Worm (Caenorhabditis elegans) whole organism, L4 larva: ENCODE data around the gene pkc-3.

Source experiments
- D1046.2 ChIP-seq: fragments of 200-800 bp; sonication (Bioruptor generic); IDR thresholded peaks from 2 replicates; pipeline ENCODE4 v1.3.6; 2022; ENCODE audit warnings: missing genetic modification characterization, missing compliant biosample characterization
- F10B5.3 ChIP-seq: sonication (generic microtip); optimal IDR thresholded peaks from 2 replicates; lab custom pipeline; 2016; ENCODE audit warnings: mild to moderate bottlenecking, missing genetic modification characterization, missing compliant biosample characterization
- F37D6.2 ChIP-seq: sonication (generic microtip); optimal IDR thresholded peaks from 2 replicates; lab custom pipeline; 2016; ENCODE audit warnings: mild to moderate bottlenecking, missing genetic modification characterization, missing compliant biosample characterization
- F49E8.2 ChIP-seq: sonication (generic microtip); optimal IDR thresholded peaks from 2 replicates; lab custom pipeline; 2016; ENCODE audit warnings: missing compliant biosample characterization, mild to moderate bottlenecking, missing genetic modification characterization, borderline replicate concordance
- T20F7.1 ChIP-seq: fragments of 200-800 bp; sonication (Bioruptor generic); optimal IDR thresholded peaks from 2 replicates; lab custom pipeline; 2018; ENCODE audit warnings: mild to moderate bottlenecking, missing genetic modification characterization, missing compliant biosample characterization
- Y48G9A.11 ChIP-seq: fragments of 200-800 bp; sonication (Bioruptor generic); IDR thresholded peaks from 2 replicates; pipeline ENCODE4 v1.3.6; 2022; ENCODE audit warnings: missing genetic modification reagents, missing genetic modification characterization, missing compliant biosample characterization
- Y5F2A.4 ChIP-seq: fragments of 200-800 bp; sonication (Bioruptor generic); optimal IDR thresholded peaks from 2 replicates; lab custom pipeline; 2018; ENCODE audit warnings: mild to moderate bottlenecking, missing genetic modification characterization, missing compliant biosample characterization
- ZK337.2 ChIP-seq: fragments of 200-800 bp; sonication (Bioruptor generic); IDR thresholded peaks from 2 replicates; pipeline ENCODE4 v1.3.6; 2022; ENCODE audit warnings: missing genetic modification reagents, missing genetic modification characterization, missing compliant biosample characterization
- ZK546.5 ChIP-seq, 2 experiments: sonication (generic microtip); optimal IDR thresholded peaks; 2 replicates each; lab custom pipeline; 2017; ENCODE audit warnings: missing biosample characterization in 2 of 2, missing genetic modification characterization in 2 of 2
- aha-1 ChIP-seq: fragments of 150-350 bp; peaks from one replicate; lab custom pipeline; 2014; ENCODE audit warnings: missing biosample characterization, missing genetic modification characterization
- aly-2 ChIP-seq: sonication (generic microtip); optimal IDR thresholded peaks from 2 replicates; lab custom pipeline; 2018; ENCODE audit warnings: missing biosample characterization, missing genetic modification characterization
- ama-1 ChIP-seq: fragments of 150-350 bp; optimal IDR thresholded peaks from 2 replicates; lab custom pipeline; 2014; ENCODE audit warnings: inconsistent platforms, mixed read lengths
- arid-1 ChIP-seq: fragments of 200-800 bp; sonication (Bioruptor generic); conservative IDR thresholded peaks from 2 replicates; pipeline ENCODE4 v1.3.6; 2022; ENCODE audit warnings: missing genetic modification reagents, missing genetic modification characterization, missing compliant biosample characterization
- ceh-28 ChIP-seq: fragments of 150-350 bp; optimal IDR thresholded peaks from 2 replicates; lab custom pipeline; 2014; ENCODE audit warnings: missing biosample characterization, missing genetic modification reagents, missing genetic modification characterization
- ceh-62 ChIP-seq: sonication (generic microtip); optimal IDR thresholded peaks from 2 replicates; lab custom pipeline; 2017; ENCODE audit warnings: missing biosample characterization, missing genetic modification characterization
- ces-1 ChIP-seq: fragments of 150-350 bp; sonication (generic microtip); optimal IDR thresholded peaks from 4 replicates; lab custom pipeline; 2014; ENCODE audit warnings: missing biosample characterization, missing genetic modification reagents, missing genetic modification characterization
- ctbp-1 ChIP-seq: fragments of 200-800 bp; sonication (Bioruptor generic); IDR thresholded peaks from 2 replicates; pipeline ENCODE4 v1.3.6; 2022; ENCODE audit warnings: missing genetic modification reagents, missing genetic modification characterization, missing compliant biosample characterization
- daf-16 ChIP-seq, 3 experiments: sonication (generic microtip); optimal IDR thresholded peaks; 2 replicates each; lab custom pipeline; 2016 to 2017; ENCODE audit warnings: missing genetic modification characterization in 3 of 3, missing genetic modification reagents in 3 of 3, mild to moderate bottlenecking in 2 of 3, missing compliant biosample characterization in 2 of 3, missing biosample characterization in 1 of 3, moderate library complexity in 1 of 3
- dmd-8 ChIP-seq: fragments of 200-800 bp; sonication (Bioruptor generic); IDR thresholded peaks from 2 replicates; pipeline ENCODE4 v1.3.6; 2022; ENCODE audit warnings: missing genetic modification characterization, missing compliant biosample characterization
- dmd-9 ChIP-seq: fragments of 200-800 bp; sonication (Bioruptor generic); IDR thresholded peaks from 2 replicates; pipeline ENCODE4 v1.3.6; 2022; ENCODE audit warnings: missing genetic modification reagents, missing genetic modification characterization, missing compliant biosample characterization
- egl-27 ChIP-seq: sonication (generic microtip); optimal IDR thresholded peaks from 3 replicates; lab custom pipeline; 2017; ENCODE audit warnings: missing biosample characterization, missing genetic modification reagents, missing genetic modification characterization
- fos-1 ChIP-seq: fragments of 150-350 bp; optimal IDR thresholded peaks from 2 replicates; lab custom pipeline; 2014; ENCODE audit warnings: missing biosample characterization, missing genetic modification characterization
- hlh-11 ChIP-seq: fragments of 200-800 bp; sonication (Bioruptor generic); optimal IDR thresholded peaks from 2 replicates; lab custom pipeline; 2018; ENCODE audit warnings: mild to moderate bottlenecking, missing genetic modification characterization, missing compliant biosample characterization
- hlh-30 ChIP-seq: sonication (generic microtip); optimal IDR thresholded peaks from 2 replicates; lab custom pipeline; 2017; ENCODE audit warnings: antibody characterized with exemption, mild to moderate bottlenecking, missing genetic modification characterization, missing compliant biosample characterization; ENCODE audit not compliant: insufficient read depth
- hmg-1.1 ChIP-seq: fragments of 200-800 bp; sonication (Bioruptor generic); IDR thresholded peaks from 2 replicates; pipeline ENCODE4 v1.3.6; 2022; ENCODE audit warnings: missing genetic modification reagents, missing genetic modification characterization, missing compliant biosample characterization
- lim-7 ChIP-seq: fragments of 200-800 bp; sonication (Bioruptor generic); IDR thresholded peaks from 2 replicates; pipeline ENCODE4 v1.3.6; 2022; ENCODE audit warnings: missing genetic modification characterization, missing compliant biosample characterization
- lin-1 ChIP-seq: fragments of 200-800 bp; sonication (Bioruptor generic); IDR thresholded peaks from 2 replicates; pipeline ENCODE4 v1.3.6; 2022; ENCODE audit warnings: missing genetic modification reagents, missing genetic modification characterization, missing compliant biosample characterization
- lin-13 ChIP-seq: fragments of 150-350 bp; optimal IDR thresholded peaks from 2 replicates; lab custom pipeline; 2014; ENCODE audit warnings: missing biosample characterization, missing genetic modification reagents, missing genetic modification characterization
- lin-38 ChIP-seq: fragments of 200-800 bp; sonication (Bioruptor generic); IDR thresholded peaks from 2 replicates; pipeline ENCODE4 v1.3.6; 2022; ENCODE audit warnings: missing genetic modification reagents, missing genetic modification characterization, missing compliant biosample characterization
- lin-39 ChIP-seq: fragments of 150-350 bp; optimal IDR thresholded peaks from 2 replicates; lab custom pipeline; 2014; ENCODE audit warnings: missing biosample characterization, missing genetic modification reagents, missing genetic modification characterization
- lsy-2 ChIP-seq, 2 experiments: fragments of 150-350 bp in 1 of 2; sonication (generic microtip) in 1 of 2; optimal IDR thresholded peaks; 2 replicates each; lab custom pipeline; 2014 to 2017; ENCODE audit warnings: missing biosample characterization in 2 of 2, missing genetic modification characterization in 2 of 2
- madf-9 ChIP-seq: fragments of 200-800 bp; sonication (Bioruptor generic); conservative IDR thresholded peaks from 2 replicates; pipeline ENCODE4 v1.3.6; 2022; ENCODE audit warnings: missing genetic modification reagents, missing genetic modification characterization, missing compliant biosample characterization
- mdl-1 ChIP-seq, 2 experiments: fragments of 150-350 bp in 1 of 2; sonication (generic microtip) in 1 of 2; optimal IDR thresholded peaks; 2 replicates each; lab custom pipeline; 2014 to 2017; ENCODE audit warnings: missing biosample characterization in 2 of 2, missing genetic modification characterization in 2 of 2
- mdt-29 ChIP-seq: fragments of 200-800 bp; sonication (Bioruptor generic); IDR thresholded peaks from 2 replicates; pipeline ENCODE4 v1.3.6; 2022; ENCODE audit warnings: missing genetic modification reagents, missing genetic modification characterization, missing compliant biosample characterization
- mes-2 ChIP-seq: sonication (generic microtip); optimal IDR thresholded peaks from 2 replicates; lab custom pipeline; 2016; ENCODE audit warnings: missing genotype, mild to moderate bottlenecking, missing genetic modification characterization, missing compliant biosample characterization; ENCODE audit not compliant: poor library complexity, severe bottlenecking
- nhr-10 ChIP-seq: fragments of 150-350 bp; optimal IDR thresholded peaks from 2 replicates; lab custom pipeline; 2014; ENCODE audit warnings: missing biosample characterization, missing genetic modification characterization
- nhr-237 ChIP-seq: sonication (generic microtip); optimal IDR thresholded peaks from 2 replicates; lab custom pipeline; 2017; ENCODE audit warnings: missing biosample characterization, missing genetic modification characterization
- nhr-25 ChIP-seq: sonication (generic microtip); optimal IDR thresholded peaks from 2 replicates; lab custom pipeline; 2017; ENCODE audit warnings: missing genetic modification characterization, mild to moderate bottlenecking, missing compliant biosample characterization, antibody characterized with exemption, moderate library complexity, borderline replicate concordance; ENCODE audit not compliant: insufficient read depth
- nhr-76 ChIP-seq: fragments of 150-350 bp; optimal IDR thresholded peaks from 2 replicates; lab custom pipeline; 2014; ENCODE audit warnings: missing biosample characterization, missing genetic modification characterization
- php-3 ChIP-seq: fragments of 200-800 bp; sonication (Bioruptor generic); IDR thresholded peaks from 2 replicates; pipeline ENCODE4 v1.3.6; 2022; ENCODE audit warnings: missing genetic modification reagents, missing genetic modification characterization, missing compliant biosample characterization
- pqm-1 ChIP-seq: sonication (generic microtip); optimal IDR thresholded peaks from 2 replicates; lab custom pipeline; 2017; ENCODE audit warnings: missing biosample characterization, missing genetic modification characterization
- set-16 ChIP-seq: fragments of 200-800 bp; sonication (Bioruptor generic); IDR thresholded peaks from 2 replicates; pipeline ENCODE4 v1.3.6; 2022; ENCODE audit warnings: missing genetic modification reagents, missing genetic modification characterization, missing compliant biosample characterization
- snpc-1.2 ChIP-seq: fragments of 200-800 bp; sonication (Bioruptor generic); IDR thresholded peaks from 2 replicates; pipeline ENCODE4 v1.3.6; 2022; ENCODE audit warnings: missing genetic modification reagents, missing genetic modification characterization, missing compliant biosample characterization
- tag-97 ChIP-seq: fragments of 200-800 bp; sonication (Bioruptor generic); IDR thresholded peaks from 2 replicates; pipeline ENCODE4 v1.3.6; 2022; ENCODE audit warnings: missing genetic modification characterization, missing compliant biosample characterization
- tra-1 ChIP-seq: fragments of 200-800 bp; sonication (Bioruptor generic); IDR thresholded peaks from 2 replicates; pipeline ENCODE4 v1.3.6; 2022; ENCODE audit warnings: missing genetic modification reagents, missing genetic modification characterization, missing compliant biosample characterization
- unc-130 ChIP-seq: sonication (generic microtip); optimal IDR thresholded peaks from 2 replicates; lab custom pipeline; 2016; ENCODE audit warnings: missing genetic modification reagents, missing genetic modification characterization, missing compliant biosample characterization
- unc-62 ChIP-seq, 3 experiments: fragments of 150-350 bp in 1 of 3; sonication (generic microtip); optimal IDR thresholded peaks in 2 of 3; peaks in 1 of 3; 1 replicate in 1 of 3; 2 replicates in 2 of 3; lab custom pipeline; 2014 to 2017; ENCODE audit warnings: missing biosample characterization in 3 of 3, missing genetic modification characterization in 3 of 3, missing genetic modification reagents in 3 of 3, missing genotype in 1 of 3

The pkc-3 gene

DNA sequence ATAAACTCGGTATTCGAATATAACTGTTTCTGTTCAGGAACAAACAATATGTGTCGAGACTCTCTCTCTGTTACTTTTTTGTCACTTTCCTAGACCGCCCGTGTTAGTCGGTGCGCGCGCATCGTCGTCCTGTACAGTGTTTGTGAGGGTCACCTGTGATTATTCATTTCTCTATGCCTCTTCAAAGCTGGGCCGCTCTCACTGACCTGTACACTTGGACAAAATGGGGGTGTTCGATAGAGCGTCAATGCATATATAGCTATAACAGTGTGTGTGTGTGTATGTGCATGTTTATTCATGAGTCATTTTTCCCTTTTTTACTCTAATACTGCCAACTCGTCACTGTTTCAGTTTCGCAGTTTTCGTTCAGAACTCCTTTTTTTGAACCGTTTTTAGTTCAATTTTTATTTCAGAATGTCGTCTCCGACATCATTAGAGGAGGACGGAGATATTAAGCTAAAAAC is at the start of gene pkc-3 (continued):
- TF ChIP-seq ZK546.5 (tag; optimal IDR thresholded peaks at IDR 0.05; lab: Kevin White, UChicago) = no peak
- TF ChIP-seq Y5F2A.4 (GFP tag; lab: Kevin White, UChicago) = no peak
- TF ChIP-seq tag-97 (GFP tag; lab: Robert Waterston, UW) = no peak
- 0 out of 2 replicates have a peak, but pooled peaks have one; percentile 20 for TF ChIP-seq mdt-29 (GFP tag; lab: Robert Waterston, UW)

DNA sequence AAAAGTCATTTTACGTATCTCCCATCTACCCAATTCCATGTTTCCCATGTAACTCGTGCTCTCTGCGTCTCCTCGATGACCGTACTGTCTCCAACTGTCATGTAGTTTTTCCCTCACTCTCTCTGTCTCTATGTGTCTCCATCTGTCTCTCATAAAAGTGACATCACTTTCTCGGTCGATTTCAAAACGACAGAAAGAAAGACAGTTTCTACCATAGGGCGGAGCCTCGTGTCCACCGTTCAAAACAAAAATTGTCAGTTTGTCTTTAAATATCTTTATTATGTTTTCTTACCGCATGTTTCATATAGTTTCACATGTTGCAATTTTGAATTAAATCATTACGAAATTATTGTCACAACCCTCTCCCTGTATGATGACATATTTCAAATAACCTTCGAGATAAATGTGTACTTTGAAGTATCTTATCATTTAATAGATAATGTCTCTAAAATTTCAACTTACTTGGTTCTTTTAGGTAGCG is 49.6 kb upstream of the pkc-3 start:
- no peak for TF ChIP-seq aly-2 (tag; lab: Kevin White, UChicago)
- TF ChIP-seq T20F7.1 (GFP tag; lab: Kevin White, UChicago) = peak; percentile 64
- no peak for TF ChIP-seq ctbp-1 (GFP tag; lab: Robert Waterston, UW)
- TF ChIP-seq lin-1 (GFP tag; lab: Robert Waterston, UW) = peak; percentile 58
- TF ChIP-seq madf-9 (GFP tag; lab: Robert Waterston, UW) = 0 out of 2 replicates have a peak, but pooled peaks have one; percentile 60
- no peak for TF ChIP-seq lim-7 (GFP tag; lab: Robert Waterston, UW)
- no peak for TF ChIP-seq ceh-28 (tag; lab: Kevin White, UChicago)
- peak; percentile 74 to 92 for TF ChIP-seq mdl-1 (tag; optimal IDR thresholded peaks at IDR 0.05; lab: Kevin White, UChicago)
- TF ChIP-seq dmd-9 (GFP tag; lab: Robert Waterston, UW) = no peak
- peak; percentile 67 to 86 for TF ChIP-seq lsy-2 (tag; optimal IDR thresholded peaks at IDR 0.05; lab: Kevin White, UChicago)
- peak; percentile 74 for TF ChIP-seq hmg-1.1
- TF ChIP-seq Y48G9A.11 (GFP tag; lab: Robert Waterston, UW) = no peak
- no peak for TF ChIP-seq F49E8.2 (tag; lab: Kevin White, UChicago)
- 0 out of 2 replicates have a peak, but pooled peaks have one; percentile 10 for TF ChIP-seq set-16 (GFP tag; lab: Robert Waterston, UW)
- no peak for TF ChIP-seq lin-39
- no peak for TF ChIP-seq dmd-8 (GFP tag; lab: Robert Waterston, UW)
- no peak for TF ChIP-seq D1046.2 (GFP tag; lab: Robert Waterston, UW)
- peak; percentile 95 for TF ChIP-seq nhr-25 (tag; lab: Kevin White, UChicago)
- peak; percentile 36 for TF ChIP-seq lin-38 (GFP tag; lab: Robert Waterston, UW)
- TF ChIP-seq hlh-30 (tag; lab: Kevin White, UChicago) = peak; percentile 94
- peak; percentile 65 for TF ChIP-seq lin-13 (GFP tag; lab: Kevin White, UChicago)
- no peak for TF ChIP-seq Y5F2A.4 (GFP tag; lab: Kevin White, UChicago)
- peak in 1 of 2 experiments; percentile 39 for TF ChIP-seq daf-16 (GFP tag; optimal IDR thresholded peaks at IDR 0.05; lab: Kevin White, UChicago)
- TF ChIP-seq daf-16 (tag; optimal IDR thresholded peaks at IDR 0.05; lab: Kevin White, UChicago) = peak; percentile 23
- no peak for TF ChIP-seq unc-130 (GFP tag; lab: Kevin White, UChicago)
- peak; percentile 89 for TF ChIP-seq tra-1 (GFP tag; lab: Robert Waterston, UW)
- no peak for TF ChIP-seq ama-1
- no peak; the same call in 1 of the 2 replicates for TF ChIP-seq ZK337.2 (GFP tag; lab: Robert Waterston, UW)
- TF ChIP-seq php-3 (GFP tag; lab: Robert Waterston, UW) = peak; percentile 89
- peak; percentile 60 for TF ChIP-seq fos-1 (tag; lab: Kevin White, UChicago)
- TF ChIP-seq unc-62 (GFP tag; optimal IDR thresholded peaks at IDR 0.05 in 1 of 2; lab: Kevin White, UChicago) = peak; percentile 64 to 100
- no peak for TF ChIP-seq unc-62 (tag; optimal IDR thresholded peaks at IDR 0.05; lab: Kevin White, UChicago)
- TF ChIP-seq aha-1 (tag; lab: Kevin White, UChicago) = peak; percentile 77
- TF ChIP-seq ces-1 (GFP tag; lab: Kevin White, UChicago) = no peak
- no peak for TF ChIP-seq F37D6.2
- no peak for TF ChIP-seq ceh-62 (tag; lab: Kevin White, UChicago)
- TF ChIP-seq F10B5.3 (tag; lab: Kevin White, UChicago) = peak; percentile 28
- peak; percentile 67 for TF ChIP-seq mes-2 (tag; lab: Kevin White, UChicago)
- no peak for TF ChIP-seq ZK546.5 (tag; optimal IDR thresholded peaks at IDR 0.05; lab: Kevin White, UChicago)
- TF ChIP-seq nhr-237 (tag; lab: Kevin White, UChicago) = no peak
- no peak for TF ChIP-seq snpc-1.2 (GFP tag; lab: Robert Waterston, UW)
- peak; percentile 61 for TF ChIP-seq nhr-10
- TF ChIP-seq hlh-11 (tag; lab: Kevin White, UChicago) = peak; percentile 97
- peak; percentile 30 for TF ChIP-seq pqm-1
- no peak for TF ChIP-seq egl-27 (tag; lab: Kevin White, UChicago)
- TF ChIP-seq arid-1 (GFP tag; lab: Robert Waterston, UW) = 0 out of 2 replicates have a peak, but pooled peaks have one; percentile 22
- peak; percentile 41 for TF ChIP-seq nhr-76
